Worm (Caenorhabditis elegans): Measurements from ENCODE around the gene ZK637.12.

The ZK637.12 gene

DNA sequence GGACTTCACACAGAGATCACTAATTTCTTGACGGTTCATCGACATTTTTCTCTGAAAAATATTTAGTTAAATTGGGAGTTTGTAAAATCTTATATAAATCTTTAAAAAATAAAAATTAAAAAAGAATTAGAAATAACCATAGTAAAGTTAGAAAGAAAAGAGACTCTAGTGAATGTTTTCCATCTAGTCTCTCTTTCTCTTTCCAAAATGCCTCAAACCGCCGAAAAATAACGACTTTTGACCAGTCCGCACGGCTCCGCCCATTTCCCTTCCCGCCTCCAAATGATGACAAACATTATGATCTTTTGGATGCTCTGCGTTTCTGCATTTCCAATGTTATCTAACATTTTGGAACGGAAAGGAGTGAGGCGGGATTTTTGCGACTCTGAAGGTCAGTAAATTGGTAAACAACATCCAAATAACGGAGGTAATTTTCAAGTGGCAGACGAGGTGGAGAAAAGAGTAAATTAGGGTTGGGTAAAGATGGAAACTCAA, 750 bp upstream of the ZK637.12 start, which contains the start of gene glb-1:
glb-1 (minus strand) TSS at position 51 of the 495 bp plus-strand sequence.
- TF ChIP-seq ceh-36 (tag; optimal IDR thresholded peaks at IDR 0.05) (no peak), ama-1 (optimal IDR thresholded peaks at IDR 0.05) (no peak), ets-7 (tag; optimal IDR thresholded peaks at IDR 0.05) (no peak), hmg-4 (GFP tag; optimal IDR thresholded peaks at IDR 0.05) (no peak), tra-4 (tag; optimal IDR thresholded peaks at IDR 0.05) (no peak), scrt-1 (GFP tag; IDR thresholded peaks at IDR 0.05) (no peak), aly-1 (tag; optimal IDR thresholded peaks at IDR 0.05) (no peak), B0310.2 (tag; optimal IDR thresholded peaks at IDR 0.05) (no peak), tbx-11 (GFP tag; IDR thresholded peaks at IDR 0.05) (no peak), F13C5.2 (tag; optimal IDR thresholded peaks at IDR 0.05) (no peak)

- no peak for TF ChIP-seq ceh-13 (GFP tag; optimal IDR thresholded peaks at IDR 0.05)
- no peak for TF ChIP-seq B0310.2 (tag; optimal IDR thresholded peaks at IDR 0.05)
- TF ChIP-seq tra-4 (tag; optimal IDR thresholded peaks at IDR 0.05) = no peak
- TF ChIP-seq aly-1 (tag; optimal IDR thresholded peaks at IDR 0.05) = no peak
- no peak for TF ChIP-seq scrt-1 (GFP tag; IDR thresholded peaks at IDR 0.05)
- no peak for TF ChIP-seq flt-1 (GFP tag; IDR thresholded peaks at IDR 0.05)
- TF ChIP-seq tbx-37 (GFP tag; conservative IDR thresholded peaks at IDR 0.05) = no peak
- TF ChIP-seq ceh-36 (tag; optimal IDR thresholded peaks at IDR 0.05) = no peak
Measured at ce11 chrIII:8925539-8925938, 1.5 kb downstream of the ZK637.12 start.

- TF ChIP-seq tbx-11 (GFP tag; IDR thresholded peaks at IDR 0.05) (no peak), scrt-1 (GFP tag; IDR thresholded peaks at IDR 0.05) (no peak), hnd-1 (tag; optimal IDR thresholded peaks at IDR 0.05) (no peak), flt-1 (GFP tag; IDR thresholded peaks at IDR 0.05) (no peak), hmg-4 (GFP tag; optimal IDR thresholded peaks at IDR 0.05) (no peak), aly-1 (tag; optimal IDR thresholded peaks at IDR 0.05) (no peak), hmbx-1 (tag; optimal IDR thresholded peaks at IDR 0.05) (no peak), sea-1 (GFP tag; conservative IDR thresholded peaks at IDR 0.05) (no peak), ets-7 (tag; optimal IDR thresholded peaks at IDR 0.05) (no peak), B0310.2 (tag; optimal IDR thresholded peaks at IDR 0.05) (no peak)
Measured at ce11 chrIII:8926512-8926911, 2.5 kb downstream of the ZK637.12 start.

ce11 chrIII:8929723-8930122, 5.7 kb downstream of the ZK637.12 start, which contains the start of gene arrd-15:
Gene arrd-15, plus strand, starts transcription at chrIII:8930023.
- TF ChIP-seq ceh-13 (GFP tag; optimal IDR thresholded peaks at IDR 0.05) = no peak
- TF ChIP-seq tbx-37 (GFP tag; conservative IDR thresholded peaks at IDR 0.05) = no peak
- no peak for TF ChIP-seq flt-1 (GFP tag; IDR thresholded peaks at IDR 0.05)
- TF ChIP-seq ama-1 (optimal IDR thresholded peaks at IDR 0.05) = no peak
- no peak for TF ChIP-seq aly-1 (tag; optimal IDR thresholded peaks at IDR 0.05)
- no peak for TF ChIP-seq hmbx-1 (tag; optimal IDR thresholded peaks at IDR 0.05)
- no peak for TF ChIP-seq scrt-1 (GFP tag; IDR thresholded peaks at IDR 0.05)
- TF ChIP-seq tbx-11 (GFP tag; IDR thresholded peaks at IDR 0.05) = no peak
- TF ChIP-seq sea-1 (GFP tag; conservative IDR thresholded peaks at IDR 0.05) = no peak
- no peak for TF ChIP-seq pes-1 (GFP tag; IDR thresholded peaks at IDR 0.05)
- TF ChIP-seq F13C5.2 (tag; optimal IDR thresholded peaks at IDR 0.05) = no peak
- no peak for TF ChIP-seq ceh-36 (tag; optimal IDR thresholded peaks at IDR 0.05)
- TF ChIP-seq hmg-4 (GFP tag; optimal IDR thresholded peaks at IDR 0.05) = no peak

DNA sequence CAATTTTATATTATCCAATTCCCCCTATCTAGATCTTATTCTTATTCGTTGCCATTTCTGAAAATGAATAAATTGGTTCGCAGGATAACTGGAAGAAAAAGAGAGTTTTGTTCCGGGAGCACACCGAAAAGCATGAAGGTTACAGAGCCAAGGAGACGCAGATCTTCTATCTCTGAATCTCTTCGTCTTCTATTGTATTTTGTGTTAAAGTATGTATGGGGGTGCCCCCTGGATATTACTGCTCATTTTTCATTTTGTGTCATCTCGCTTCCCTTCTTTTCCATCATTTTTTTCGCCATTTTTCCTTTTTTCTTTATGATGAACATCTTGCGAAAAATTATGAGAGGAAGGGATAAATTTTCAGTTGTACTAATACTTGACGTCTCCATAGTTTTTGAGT, 9.7 kb downstream of the ZK637.12 start:
- TF ChIP-seq tra-4 (tag; optimal IDR thresholded peaks at IDR 0.05) = no peak
- TF ChIP-seq hmbx-1 (tag; optimal IDR thresholded peaks at IDR 0.05) = no peak
- no peak for TF ChIP-seq hnd-1 (tag; optimal IDR thresholded peaks at IDR 0.05)
- no peak for TF ChIP-seq pes-1 (GFP tag; IDR thresholded peaks at IDR 0.05)
- TF ChIP-seq ceh-36 (tag; optimal IDR thresholded peaks at IDR 0.05) = no peak
- no peak for TF ChIP-seq flt-1 (GFP tag; IDR thresholded peaks at IDR 0.05)
- no peak for TF ChIP-seq B0310.2 (tag; optimal IDR thresholded peaks at IDR 0.05)
- TF ChIP-seq scrt-1 (GFP tag; IDR thresholded peaks at IDR 0.05) = no peak
- TF ChIP-seq F13C5.2 (tag; optimal IDR thresholded peaks at IDR 0.05) = no peak
- TF ChIP-seq sea-1 (GFP tag; conservative IDR thresholded peaks at IDR 0.05) = no peak
- no peak for TF ChIP-seq tbx-11 (GFP tag; IDR thresholded peaks at IDR 0.05)
- no peak for TF ChIP-seq ceh-13 (GFP tag; optimal IDR thresholded peaks at IDR 0.05)
- no peak for TF ChIP-seq aly-1 (tag; optimal IDR thresholded peaks at IDR 0.05)
- TF ChIP-seq hmg-4 (GFP tag; optimal IDR thresholded peaks at IDR 0.05) = no peak
- TF ChIP-seq ets-7 (tag; optimal IDR thresholded peaks at IDR 0.05) = no peak
- no peak for TF ChIP-seq tbx-37 (GFP tag; conservative IDR thresholded peaks at IDR 0.05)
- no peak for TF ChIP-seq ama-1 (optimal IDR thresholded peaks at IDR 0.05)

- TF ChIP-seq pes-1 (GFP tag; IDR thresholded peaks at IDR 0.05) = no peak
- no peak for TF ChIP-seq tbx-37 (GFP tag; conservative IDR thresholded peaks at IDR 0.05)
- no peak for TF ChIP-seq sea-1 (GFP tag; conservative IDR thresholded peaks at IDR 0.05)
- TF ChIP-seq B0310.2 (tag; optimal IDR thresholded peaks at IDR 0.05) = no peak
- TF ChIP-seq tbx-11 (GFP tag; IDR thresholded peaks at IDR 0.05) = no peak
- no peak for TF ChIP-seq ceh-36 (tag; optimal IDR thresholded peaks at IDR 0.05)
- TF ChIP-seq hmbx-1 (tag; optimal IDR thresholded peaks at IDR 0.05) = no peak
- no peak for TF ChIP-seq hnd-1 (tag; optimal IDR thresholded peaks at IDR 0.05)
- no peak for TF ChIP-seq ceh-13 (GFP tag; optimal IDR thresholded peaks at IDR 0.05)
- no peak for TF ChIP-seq tra-4 (tag; optimal IDR thresholded peaks at IDR 0.05)
- no peak for TF ChIP-seq ets-7 (tag; optimal IDR thresholded peaks at IDR 0.05)
- TF ChIP-seq hmg-4 (GFP tag; optimal IDR thresholded peaks at IDR 0.05) = no peak
- TF ChIP-seq aly-1 (tag; optimal IDR thresholded peaks at IDR 0.05) = no peak
- TF ChIP-seq ama-1 (optimal IDR thresholded peaks at IDR 0.05) = no peak
Measured at ce11 chrIII:8934378-8934777, 10.3 kb downstream of the ZK637.12 start.

DNA sequence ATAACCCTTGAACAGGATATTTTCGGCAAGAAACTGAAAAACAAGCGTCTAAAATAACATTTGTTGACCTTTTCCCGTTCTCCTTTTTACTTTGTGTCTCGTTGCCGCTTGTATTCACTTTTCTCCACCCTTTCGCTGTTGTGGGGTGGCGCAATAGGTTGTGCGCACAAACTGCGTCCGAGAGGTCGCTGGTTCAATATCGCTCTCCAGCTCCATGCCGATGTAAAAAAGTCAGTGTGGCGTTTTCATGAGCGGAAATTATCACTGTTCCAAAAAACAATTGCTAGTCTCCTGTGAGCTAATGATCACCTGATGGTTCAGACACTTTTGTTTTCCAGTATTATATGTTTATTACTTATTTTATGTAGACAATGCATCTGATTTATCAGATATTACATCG, 13.5 kb downstream of the ZK637.12 start:
- TF ChIP-seq scrt-1 (GFP tag; IDR thresholded peaks at IDR 0.05) = peak; percentile 93
- peak; percentile 94 for TF ChIP-seq ceh-13 (GFP tag; optimal IDR thresholded peaks at IDR 0.05)
- TF ChIP-seq pes-1 (GFP tag; IDR thresholded peaks at IDR 0.05) = peak; percentile 93
- peak; percentile 91 for TF ChIP-seq tbx-37 (GFP tag; conservative IDR thresholded peaks at IDR 0.05)
- peak; percentile 83 for TF ChIP-seq hnd-1 (tag; optimal IDR thresholded peaks at IDR 0.05)
- peak; percentile 90 for TF ChIP-seq ets-7 (tag; optimal IDR thresholded peaks at IDR 0.05)
- TF ChIP-seq tbx-11 (GFP tag; IDR thresholded peaks at IDR 0.05) = peak; percentile 92
- no peak for TF ChIP-seq ama-1 (optimal IDR thresholded peaks at IDR 0.05)
- peak; percentile 90 for TF ChIP-seq ceh-36 (tag; optimal IDR thresholded peaks at IDR 0.05)
- TF ChIP-seq F13C5.2 (tag; optimal IDR thresholded peaks at IDR 0.05) = peak; percentile 96
- peak; percentile 81 for TF ChIP-seq tra-4 (tag; optimal IDR thresholded peaks at IDR 0.05)
- peak; percentile 88 for TF ChIP-seq flt-1 (GFP tag; IDR thresholded peaks at IDR 0.05)
- TF ChIP-seq aly-1 (tag; optimal IDR thresholded peaks at IDR 0.05) = peak; percentile 87
- TF ChIP-seq B0310.2 (tag; optimal IDR thresholded peaks at IDR 0.05) = peak; percentile 84
- TF ChIP-seq sea-1 (GFP tag; conservative IDR thresholded peaks at IDR 0.05) = peak; percentile 88
- TF ChIP-seq hmbx-1 (tag; optimal IDR thresholded peaks at IDR 0.05) = peak; percentile 73
- TF ChIP-seq hmg-4 (GFP tag; optimal IDR thresholded peaks at IDR 0.05) = no peak

Data from whole organism, early embryonic.